Fruit fly (Drosophila melanogaster) whole organism, wandering third instar larva: ENCODE measurements around the gene CG9391.

Source experiments
- Abd-B ChIP-seq: fragments of >200 bp; optimal IDR thresholded peaks from 2 replicates; lab custom pipeline; 2017; ENCODE audit warnings: missing biosample characterization, missing genetic modification characterization
- CG32264 ChIP-seq: fragments of 200-800 bp; sonication (Bioruptor generic); optimal IDR thresholded peaks from 2 replicates; lab custom pipeline; 2016; ENCODE audit warnings: missing biosample characterization, missing genetic modification characterization
- CG9705 ChIP-seq: fragments of 200-800 bp; sonication (Bioruptor generic); optimal IDR thresholded peaks from 2 replicates; lab custom pipeline; 2018; ENCODE audit warnings: missing biosample characterization, mild to moderate bottlenecking, missing genetic modification characterization
- CrebA ChIP-seq: fragments of 200-800 bp; sonication (Bioruptor generic); optimal IDR thresholded peaks from 2 replicates; lab custom pipeline; 2016; ENCODE audit warnings: missing biosample characterization, mild to moderate bottlenecking, missing genetic modification characterization, borderline replicate concordance
- Dfd ChIP-seq: fragments of >200 bp; optimal IDR thresholded peaks from 2 replicates; lab custom pipeline; 2017; ENCODE audit warnings: missing biosample characterization, missing genetic modification characterization
- Dif ChIP-seq: fragments of 200-275, 200-300 bp; sonication (Bioruptor generic); optimal IDR thresholded peaks from 2 replicates; lab custom pipeline; 2018; ENCODE audit warnings: missing biosample characterization, missing genetic modification characterization; ENCODE audit not compliant: partially characterized antibody
- GATAd ChIP-seq: sonication (Bioruptor generic); optimal IDR thresholded peaks from 2 replicates; lab custom pipeline; 2016; ENCODE audit warnings: missing biosample characterization, missing genetic modification characterization
- HLH106 ChIP-seq: fragments of 200-800 bp; optimal IDR thresholded peaks from 3 replicates; lab custom pipeline; 2019; ENCODE audit warnings: missing biosample characterization, mild to moderate bottlenecking, missing genetic modification characterization, moderate library complexity
- Hnf4 ChIP-seq: fragments of 200-800 bp; sonication (Bioruptor generic); optimal IDR thresholded peaks from 2 replicates; lab custom pipeline; 2016; ENCODE audit warnings: missing biosample characterization, mild to moderate bottlenecking, missing genetic modification characterization
- Hr78 ChIP-seq: fragments of >200 bp; optimal IDR thresholded peaks from 2 replicates; lab custom pipeline; 2017; ENCODE audit warnings: missing biosample characterization, missing genetic modification characterization
- Hr83 ChIP-seq: fragments of 200-300 bp; sonication (Bioruptor generic); optimal IDR thresholded peaks from 2 replicates; lab custom pipeline; 2016; ENCODE audit warnings: missing biosample characterization, mild to moderate bottlenecking, missing genetic modification characterization, moderate library complexity; ENCODE audit not compliant: poor library complexity, severe bottlenecking
- Jra ChIP-seq: sonication (Bioruptor generic); optimal IDR thresholded peaks from 2 replicates; lab custom pipeline; 2016; ENCODE audit warnings: missing biosample characterization, missing genetic modification characterization
- Mio ChIP-seq: sonication (Bioruptor generic); optimal IDR thresholded peaks from 2 replicates; lab custom pipeline; 2016; ENCODE audit warnings: missing biosample characterization, missing genetic modification characterization
- Myc ChIP-seq: fragments of >200 bp; optimal IDR thresholded peaks from 2 replicates; lab custom pipeline; 2017
- N ChIP-seq: fragments of >200 bp; optimal IDR thresholded peaks from 2 replicates; lab custom pipeline; 2018; ENCODE audit warnings: missing biosample characterization, missing external identifiers, missing genetic modification characterization
- OdsH ChIP-seq: fragments of 200-800 bp; sonication (Bioruptor generic); optimal IDR thresholded peaks from 2 replicates; lab custom pipeline; 2016; ENCODE audit warnings: missing biosample characterization, mild to moderate bottlenecking, missing genetic modification characterization
- Rel ChIP-seq, 2 experiments: fragments of 200-800 bp; sonication (Bioruptor generic) in 1 of 2; optimal IDR thresholded peaks; 2 replicates in 1 of 2; 3 replicates in 1 of 2; lab custom pipeline; 2016 to 2019; ENCODE audit warnings: mild to moderate bottlenecking in 2 of 2, missing biosample characterization in 2 of 2, missing genetic modification characterization in 2 of 2, moderate library complexity in 1 of 2
- Sp1 ChIP-seq: fragments of 200-800 bp; sonication (Bioruptor generic); optimal IDR thresholded peaks from 3 replicates; lab custom pipeline; 2019; ENCODE audit warnings: missing biosample characterization, mild to moderate bottlenecking, missing genetic modification characterization, moderate library complexity
- br ChIP-seq: fragments of 200-800 bp; sonication (Bioruptor generic); optimal IDR thresholded peaks from 2 replicates; lab custom pipeline; 2016; ENCODE audit warnings: missing biosample characterization, missing genetic modification characterization
- brk ChIP-seq: fragments of 200-800 bp; sonication (Bioruptor generic); optimal IDR thresholded peaks from 2 replicates; lab custom pipeline; 2016; ENCODE audit warnings: missing biosample characterization, mild to moderate bottlenecking, missing genetic modification characterization
- dl ChIP-seq, 2 experiments: fragments of 175-275, 200-275 bp in 1 of 2; fragments of 200-275 bp in 1 of 2; sonication (Bioruptor generic); optimal IDR thresholded peaks; lab custom pipeline; 2018; ENCODE audit warnings: mild to moderate bottlenecking in 2 of 2, missing biosample characterization in 2 of 2, missing genetic modification characterization in 2 of 2, moderate library complexity in 2 of 2; ENCODE audit not compliant: partially characterized antibody in 2 of 2, insufficient read depth in 1 of 2
- dmrt93B ChIP-seq: fragments of 200-800 bp; sonication (Bioruptor generic); optimal IDR thresholded peaks from 2 replicates; lab custom pipeline; 2018; ENCODE audit warnings: missing biosample characterization, mild to moderate bottlenecking, missing genetic modification characterization
- dsf ChIP-seq: sonication (Bioruptor generic); optimal IDR thresholded peaks from 2 replicates; lab custom pipeline; 2016; ENCODE audit warnings: missing biosample characterization, missing genetic modification characterization, borderline replicate concordance
- ey ChIP-seq: fragments of 200-800 bp; sonication (Bioruptor generic); optimal IDR thresholded peaks from 2 replicates; lab custom pipeline; 2016; ENCODE audit warnings: missing biosample characterization, missing genetic modification characterization
- foxo ChIP-seq, 2 experiments: fragments of 200-800 bp; sonication (Bioruptor generic); optimal IDR thresholded peaks; 2 replicates in 1 of 2; 3 replicates in 1 of 2; lab custom pipeline; 2016 to 2017; ENCODE audit warnings: missing biosample characterization in 2 of 2, missing genetic modification characterization in 2 of 2
- fru ChIP-seq: fragments of 200-800 bp; sonication (Bioruptor generic); optimal IDR thresholded peaks from 3 replicates; lab custom pipeline; 2016; ENCODE audit warnings: missing biosample characterization, mild to moderate bottlenecking, missing genetic modification characterization
- h ChIP-seq: fragments of 200-800 bp; sonication (Bioruptor generic); optimal IDR thresholded peaks from 3 replicates; lab custom pipeline; 2016; ENCODE audit warnings: missing biosample characterization, mild to moderate bottlenecking, missing genetic modification characterization
- jim ChIP-seq: fragments of 175-275, 200-325 bp; sonication (Bioruptor generic); optimal IDR thresholded peaks from 2 replicates; lab custom pipeline; 2016; ENCODE audit warnings: missing biosample characterization, mild to moderate bottlenecking, missing genetic modification characterization
- lola ChIP-seq: fragments of >200 bp; optimal IDR thresholded peaks from 2 replicates; lab custom pipeline; 2017; ENCODE audit warnings: missing biosample characterization, missing genetic modification characterization
- pan ChIP-seq: fragments of >200 bp; optimal IDR thresholded peaks from 2 replicates; lab custom pipeline; 2017
- psq ChIP-seq: fragments of 200-800 bp; sonication (Bioruptor generic); optimal IDR thresholded peaks from 3 replicates; lab custom pipeline; 2017; ENCODE audit warnings: missing biosample characterization, mild to moderate bottlenecking, missing genetic modification characterization, moderate library complexity
- sage ChIP-seq: fragments of 200-800 bp; sonication (Bioruptor generic); optimal IDR thresholded peaks from 2 replicates; lab custom pipeline; 2016; ENCODE audit warnings: missing biosample characterization, mild to moderate bottlenecking, missing genetic modification characterization
- sv ChIP-seq: fragments of 200-800 bp; sonication (Bioruptor generic); optimal IDR thresholded peaks from 3 replicates; lab custom pipeline; 2016; ENCODE audit warnings: missing biosample characterization, missing genetic modification characterization
- usp ChIP-seq: fragments of >200 bp; optimal IDR thresholded peaks from 2 replicates; lab custom pipeline; 2017; ENCODE audit warnings: missing biosample characterization, missing genetic modification characterization
- woc ChIP-seq: sonication (Bioruptor generic); optimal IDR thresholded peaks from 2 replicates; lab custom pipeline; 2016; ENCODE audit warnings: missing biosample characterization, mild to moderate bottlenecking, missing genetic modification characterization

Gene CG9391

dm6 chr3L:21303659-21304058, 35.5 kb upstream of the CG9391 start:
- TF ChIP-seq Sp1 (GFP tag; lab: Kevin White, UChicago) (no peak), HLH106 (tag; lab: Kevin White, UChicago) (no peak), dl (GFP tag; optimal IDR thresholded peaks at IDR 0.05; lab: Kevin White, UChicago; ENCODE audit: insufficient read depth in 1 of 2, partially characterized antibody in 2 of 2) (no peak), Hnf4 (GFP tag; lab: Kevin White, UChicago) (peak; percentile 35), Rel (GFP tag; optimal IDR thresholded peaks at IDR 0.05; lab: Kevin White, UChicago) (no peak), Rel (tag; optimal IDR thresholded peaks at IDR 0.05; lab: Kevin White, UChicago) (no peak), Dif (GFP tag; lab: Kevin White, UChicago) (peak; percentile 28)

dm6 chr3L:21302493-21302892, 34.4 kb upstream of the CG9391 start:
- TF ChIP-seq GATAd (GFP tag; lab: Kevin White, UChicago) (no peak), Dfd (GFP tag; lab: Kevin White, UChicago) (no peak), lola (GFP tag; lab: Kevin White, UChicago) (no peak), h (GFP tag; lab: Kevin White, UChicago) (no peak), CG9705 (GFP tag; lab: Kevin White, UChicago) (no peak), CG32264 (GFP tag; lab: Kevin White, UChicago) (no peak), sv (no peak)

- TF ChIP-seq dsf: no peak
- TF ChIP-seq psq (GFP tag; lab: Kevin White, UChicago): no peak
- TF ChIP-seq Jra (GFP tag; lab: Kevin White, UChicago): no peak
- TF ChIP-seq h (GFP tag; lab: Kevin White, UChicago): no peak
- no peak for TF ChIP-seq dl (GFP tag; optimal IDR thresholded peaks at IDR 0.05; lab: Kevin White, UChicago; ENCODE audit: insufficient read depth in 1 of 2, partially characterized antibody in 2 of 2)
- TF ChIP-seq jim: no peak
- no peak for TF ChIP-seq Mio (GFP tag; lab: Kevin White, UChicago)
- TF ChIP-seq woc (GFP tag; lab: Kevin White, UChicago): no peak
- TF ChIP-seq Hnf4 (GFP tag; lab: Kevin White, UChicago): no peak
- TF ChIP-seq usp (GFP tag; lab: Kevin White, UChicago): no peak
- no peak for TF ChIP-seq CrebA (GFP tag; lab: Kevin White, UChicago)
- no peak for TF ChIP-seq dmrt93B (GFP tag; lab: Kevin White, UChicago)
- no peak for TF ChIP-seq Dif (GFP tag; lab: Kevin White, UChicago)
- no peak for TF ChIP-seq GATAd (GFP tag; lab: Kevin White, UChicago)
- no peak for TF ChIP-seq Myc
- no peak for TF ChIP-seq sage (GFP tag; lab: Kevin White, UChicago)
- TF ChIP-seq Hr78 (GFP tag; lab: Kevin White, UChicago): no peak
- no peak for TF ChIP-seq fru (GFP tag; lab: Kevin White, UChicago)
- no peak for TF ChIP-seq br (GFP tag; lab: Kevin White, UChicago)
These were observed 33.8 kb upstream of the CG9391 start for dm6 chr3L:21301737-21302487.

- TF ChIP-seq pan (lab: Kevin White, UChicago): no peak
- no peak for TF ChIP-seq woc (GFP tag; lab: Kevin White, UChicago)
These were observed 32.1 kb upstream of the CG9391 start, which contains the start of gene Cpr78Cc for dm6 chr3L:21300280-21300679. TSS of gene Cpr78Cc (plus strand) at chr3L:21300580.

- no peak for TF ChIP-seq Rel (GFP tag; optimal IDR thresholded peaks at IDR 0.05; lab: Kevin White, UChicago)
- TF ChIP-seq Rel (tag; optimal IDR thresholded peaks at IDR 0.05; lab: Kevin White, UChicago): no peak
- TF ChIP-seq dmrt93B (GFP tag; lab: Kevin White, UChicago): no peak
- no peak for TF ChIP-seq Jra (GFP tag; lab: Kevin White, UChicago)
- TF ChIP-seq, all 38 proteins: peak for 0
These were observed 31.1 kb upstream of the CG9391 start for dm6 chr3L:21299203-21299602.

dm6 chr3L:21298375-21298774, 30.2 kb upstream of the CG9391 start, which contains the start of gene CG43702:
TSS of gene CG43702 (plus strand) at chr3L:21298675.
- TF ChIP-seq Abd-B (no peak), N (GFP tag; lab: Kevin White, UChicago) (no peak), ey (GFP tag; lab: Kevin White, UChicago) (no peak), Dfd (GFP tag; lab: Kevin White, UChicago) (no peak), Mio (GFP tag; lab: Kevin White, UChicago) (no peak), brk (GFP tag; lab: Kevin White, UChicago) (no peak), Sp1 (GFP tag; lab: Kevin White, UChicago) (no peak), CrebA (GFP tag; lab: Kevin White, UChicago) (no peak), Jra (GFP tag; lab: Kevin White, UChicago) (no peak), psq (GFP tag; lab: Kevin White, UChicago) (no peak), Hr83 (GFP tag; lab: Kevin White, UChicago) (no peak), HLH106 (tag; lab: Kevin White, UChicago) (no peak), Hr78 (GFP tag; lab: Kevin White, UChicago) (no peak), OdsH (GFP tag; lab: Kevin White, UChicago) (no peak), foxo (GFP tag; optimal IDR thresholded peaks at IDR 0.05; lab: Kevin White, UChicago) (no peak)
